Fruit fly (Drosophila melanogaster): ENCODE measurements around the gene RnpS1.
A peak's percentile ranks its signal among the peaks of the same experiment; 100 is the strongest.

RnpS1 gene

DNA sequence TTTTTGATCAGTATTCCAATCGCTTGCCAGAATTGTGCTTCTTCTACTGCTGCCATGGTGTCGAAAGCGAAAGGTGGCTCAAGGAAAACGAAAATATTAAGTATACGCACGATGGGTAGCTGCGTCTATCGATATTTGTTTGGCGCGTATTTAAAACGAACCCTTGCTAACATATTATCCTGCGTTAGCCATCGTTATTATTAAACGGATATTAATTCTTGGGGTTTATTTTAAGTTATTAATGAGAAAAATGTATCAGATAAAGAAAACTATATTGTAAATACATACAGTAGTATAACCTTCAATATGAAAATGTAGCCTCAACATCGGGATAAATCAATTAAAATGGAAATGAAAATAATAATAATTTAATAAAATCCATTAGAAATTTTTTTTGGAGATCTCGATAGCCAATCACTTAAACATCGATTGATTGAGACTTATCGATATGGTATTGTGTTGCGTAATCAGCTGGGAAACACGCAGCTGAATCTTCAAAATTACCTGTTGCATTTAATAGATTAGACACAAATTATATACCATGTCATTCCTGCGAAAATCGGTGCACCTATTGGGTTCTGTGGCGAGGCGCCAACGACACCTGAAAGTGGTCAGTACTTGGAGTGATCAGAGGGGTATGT, 3.6 kb downstream of the RnpS1 start, which contains the start of the genes CG9386 and BckdhA (continued):
- TF ChIP-seq cad (GFP tag; optimal IDR thresholded peaks at IDR 0.05) (no peak), Tbp (GFP tag; optimal IDR thresholded peaks at IDR 0.05) (no peak), tna (GFP tag; IDR thresholded peaks at IDR 0.05; ENCODE audit: partially characterized antibody) (no peak), CG18262 (tag; optimal IDR thresholded peaks at IDR 0.05) (peak; percentile 56), CG3726 (GFP tag; IDR thresholded peaks at IDR 0.05) (no peak), CG3163 (GFP tag; optimal IDR thresholded peaks at IDR 0.05) (peak; percentile 14), CG17612 (GFP tag; IDR thresholded peaks at IDR 0.05) (no peak), gsb-n (tag; optimal IDR thresholded peaks at IDR 0.05) (no peak), CG4730 (GFP tag; IDR thresholded peaks at IDR 0.05) (no peak), B-H1 (GFP tag; IDR thresholded peaks at IDR 0.05) (no peak), CG4707 (GFP tag; optimal IDR thresholded peaks at IDR 0.05) (no peak), gcm (GFP tag; optimal IDR thresholded peaks at IDR 0.05) (no peak), B-H2 (GFP tag; optimal IDR thresholded peaks at IDR 0.05) (peak; percentile 45), CG1603 (tag; optimal IDR thresholded peaks at IDR 0.05) (no peak), Chrac-16 (GFP tag; optimal IDR thresholded peaks at IDR 0.05) (peak; percentile 55), ato (GFP tag; IDR thresholded peaks at IDR 0.05; ENCODE audit: partially characterized antibody) (peak; percentile 56; the same call in 1 of the 2 replicates), odd (GFP tag; optimal IDR thresholded peaks at IDR 0.05) (peak; percentile 48), nerfin-2 (GFP tag; IDR thresholded peaks at IDR 0.05; ENCODE audit: partially characterized antibody) (peak; percentile 60; the same call in 1 of the 2 replicates), CG9609 (GFP tag; optimal IDR thresholded peaks at IDR 0.05) (peak; percentile 65), shn (GFP tag; optimal IDR thresholded peaks at IDR 0.05) (peak; percentile 42), row (GFP tag; IDR thresholded peaks at IDR 0.05) (peak; percentile 80), onecut (GFP tag; IDR thresholded peaks at IDR 0.05) (peak; percentile 31; the same call in 1 of the 2 replicates), peb (GFP tag; IDR thresholded peaks at IDR 0.05) (0 out of 2 replicates have a peak, but pooled peaks have one; percentile 38), gce (GFP tag; IDR thresholded peaks at IDR 0.05) (no peak), Med (GFP tag) (peak; percentile 92), D (optimal IDR thresholded peaks at IDR 0.05) (no peak), D (GFP tag; optimal IDR thresholded peaks at IDR 0.05) (no peak), prd (optimal IDR thresholded peaks at IDR 0.05) (no peak), prd (GFP tag; IDR thresholded peaks at IDR 0.05) (peak; percentile 59; the same call in 2 of the 3 replicates), CG2889 (GFP tag; IDR thresholded peaks at IDR 0.05) (no peak), lilli (GFP tag; optimal IDR thresholded peaks at IDR 0.05) (peak; percentile 78), CG6854 (GFP tag; optimal IDR thresholded peaks at IDR 0.05) (no peak), Eip74EF (GFP tag; optimal IDR thresholded peaks at IDR 0.05) (no peak), CG7357 (GFP tag; IDR thresholded peaks at IDR 0.05) (no peak), gem (tag; optimal IDR thresholded peaks at IDR 0.05) (peak; percentile 66), dmrt11E (tag; optimal IDR thresholded peaks at IDR 0.05) (peak; percentile 0), cg (GFP tag; optimal IDR thresholded peaks at IDR 0.05) (no peak), CG12942 (GFP tag; optimal IDR thresholded peaks at IDR 0.05) (peak; percentile 65), bcd (GFP tag; optimal IDR thresholded peaks at IDR 0.05) (peak; percentile 21), Poxn (GFP tag; IDR thresholded peaks at IDR 0.05) (no peak), hbn (GFP tag; IDR thresholded peaks at IDR 0.05; ENCODE audit: partially characterized antibody) (peak; percentile 71), CG15514 (GFP tag; optimal IDR thresholded peaks at IDR 0.05) (peak; percentile 50), zfh1 (GFP tag; IDR thresholded peaks at IDR 0.05) (no peak), unpg (GFP tag; optimal IDR thresholded peaks at IDR 0.05) (peak; percentile 16), dm (GFP tag; optimal IDR thresholded peaks at IDR 0.05) (peak; percentile 61), Sox100B (GFP tag; optimal IDR thresholded peaks at IDR 0.05) (no peak), sqz (GFP tag; optimal IDR thresholded peaks at IDR 0.05) (no peak), mirr (GFP tag; optimal IDR thresholded peaks at IDR 0.05) (no peak), CG31224 (GFP tag; IDR thresholded peaks at IDR 0.05) (no peak), HLH3B (GFP tag; IDR thresholded peaks at IDR 0.05) (no peak)
